Worm (Caenorhabditis elegans) whole organism, late embryonic: ENCODE measurements around the gene rsp-4.

ENCODE experiments used
- C08G9.2 ChIP-seq: sonication (generic microtip); optimal IDR thresholded peaks from 2 replicates; lab custom pipeline; 2016; ENCODE audit warnings: mild to moderate bottlenecking, missing genetic modification characterization, moderate library complexity, missing compliant biosample characterization
- ceh-14 ChIP-seq: sonication (generic microtip); optimal IDR thresholded peaks from 2 replicates; lab custom pipeline; 2016; ENCODE audit warnings: missing genotype, missing genetic modification characterization, missing compliant biosample characterization
- ceh-18 ChIP-seq: sonication (generic microtip); optimal IDR thresholded peaks from 2 replicates; lab custom pipeline; 2016; ENCODE audit warnings: missing genetic modification characterization, missing compliant biosample characterization
- ceh-31 ChIP-seq: sonication (generic microtip); optimal IDR thresholded peaks from 2 replicates; lab custom pipeline; 2016; ENCODE audit warnings: missing genetic modification characterization, missing compliant biosample characterization
- ceh-45 ChIP-seq: fragments of 200-800 bp; sonication (Bioruptor generic); IDR thresholded peaks from 2 replicates; pipeline ENCODE4 v1.3.6; 2022; ENCODE audit warnings: missing genetic modification reagents, missing genetic modification characterization, missing compliant biosample characterization
- ceh-48 ChIP-seq: sonication (generic microtip); optimal IDR thresholded peaks from 2 replicates; lab custom pipeline; 2016; ENCODE audit warnings: missing genetic modification characterization, inconsistent platforms, missing compliant biosample characterization
- ceh-9 ChIP-seq: sonication (generic microtip); optimal IDR thresholded peaks from 2 replicates; lab custom pipeline; 2016; ENCODE audit warnings: mild to moderate bottlenecking, missing genetic modification characterization, inconsistent platforms, missing compliant biosample characterization
- che-1 ChIP-seq: sonication (generic microtip); optimal IDR thresholded peaks from 2 replicates; lab custom pipeline; 2016; ENCODE audit warnings: mild to moderate bottlenecking, missing genetic modification characterization, missing compliant biosample characterization
- dmd-4 ChIP-seq: sonication (generic microtip); optimal IDR thresholded peaks from 2 replicates; lab custom pipeline; 2016; ENCODE audit warnings: borderline replicate concordance, missing genetic modification characterization, missing compliant biosample characterization
- elt-2 ChIP-seq: sonication (generic microtip); optimal IDR thresholded peaks from 2 replicates; lab custom pipeline; 2016; ENCODE audit warnings: missing genetic modification reagents, missing genetic modification characterization, missing compliant biosample characterization
- elt-4 ChIP-seq: sonication (generic microtip); optimal IDR thresholded peaks from 2 replicates; lab custom pipeline; 2016; ENCODE audit warnings: missing genetic modification characterization, missing compliant biosample characterization
- ets-4 ChIP-seq: sonication (generic microtip); optimal IDR thresholded peaks from 2 replicates; lab custom pipeline; 2016; ENCODE audit warnings: missing genetic modification characterization, missing compliant biosample characterization
- eyg-1 ChIP-seq: sonication (generic microtip); optimal IDR thresholded peaks from 2 replicates; lab custom pipeline; 2016; ENCODE audit warnings: missing genotype, missing genetic modification characterization, missing compliant biosample characterization
- fax-1 ChIP-seq: sonication (generic microtip); optimal IDR thresholded peaks from 2 replicates; lab custom pipeline; 2016; ENCODE audit warnings: missing genotype, missing genetic modification characterization, missing compliant biosample characterization
- fkh-10 ChIP-seq: fragments of 150-350 bp; optimal IDR thresholded peaks from 2 replicates; lab custom pipeline; 2014; ENCODE audit warnings: missing biosample characterization, missing genetic modification reagents, missing genetic modification characterization
- gmeb-2 ChIP-seq: sonication (generic microtip); optimal IDR thresholded peaks from 2 replicates; lab custom pipeline; 2016; ENCODE audit warnings: missing genetic modification characterization, inconsistent platforms, missing compliant biosample characterization
- hlh-30 ChIP-seq: sonication (generic microtip); optimal IDR thresholded peaks from 2 replicates; lab custom pipeline; 2017; ENCODE audit warnings: antibody characterized with exemption, missing genetic modification characterization, missing compliant biosample characterization; ENCODE audit not compliant: insufficient read depth
- lin-11 ChIP-seq: fragments of 200-800 bp; sonication (Bioruptor generic); optimal IDR thresholded peaks from 2 replicates; lab custom pipeline; 2018; ENCODE audit warnings: mild to moderate bottlenecking, missing genetic modification characterization, missing compliant biosample characterization
- nhr-11 ChIP-seq: fragments of 150-350 bp; optimal IDR thresholded peaks from 2 replicates; lab custom pipeline; 2014; ENCODE audit warnings: missing biosample characterization, missing genetic modification characterization
- npax-4 ChIP-seq: sonication (generic microtip); optimal IDR thresholded peaks from 2 replicates; lab custom pipeline; 2016; ENCODE audit warnings: missing genetic modification characterization, missing compliant biosample characterization
- pag-3 ChIP-seq: sonication (generic microtip); optimal IDR thresholded peaks from 2 replicates; lab custom pipeline; 2016; ENCODE audit warnings: missing compliant biosample characterization, missing genetic modification characterization, borderline replicate concordance
- pqm-1 ChIP-seq: sonication (generic microtip); optimal IDR thresholded peaks from 2 replicates; lab custom pipeline; 2016; ENCODE audit warnings: missing genetic modification characterization, missing compliant biosample characterization
- rnt-1 ChIP-seq: sonication (generic microtip); optimal IDR thresholded peaks from 2 replicates; lab custom pipeline; 2016; ENCODE audit warnings: missing genetic modification characterization, missing compliant biosample characterization
- sox-2 ChIP-seq: fragments of 200-800 bp; sonication (Bioruptor generic); IDR thresholded peaks from 2 replicates; pipeline ENCODE4 v1.3.6; 2022; ENCODE audit warnings: missing genetic modification reagents, missing genetic modification characterization, missing compliant biosample characterization
- sox-4 ChIP-seq: sonication (generic microtip); optimal IDR thresholded peaks from 2 replicates; lab custom pipeline; 2017; ENCODE audit warnings: mild to moderate bottlenecking, missing genetic modification characterization, inconsistent platforms, missing compliant biosample characterization
- syd-9 ChIP-seq: sonication (generic microtip); optimal IDR thresholded peaks from 2 replicates; lab custom pipeline; 2016; ENCODE audit warnings: mild to moderate bottlenecking, missing genetic modification characterization, moderate library complexity, missing compliant biosample characterization
- tbx-7 ChIP-seq: sonication (generic microtip); optimal IDR thresholded peaks from 2 replicates; lab custom pipeline; 2016; ENCODE audit warnings: missing genotype, missing genetic modification characterization, missing compliant biosample characterization
- ttx-3 ChIP-seq: sonication (generic microtip); optimal IDR thresholded peaks from 2 replicates; lab custom pipeline; 2016; ENCODE audit warnings: missing genetic modification reagents, missing genetic modification characterization, missing compliant biosample characterization
- unc-3 ChIP-seq, 2 experiments: fragments of 200-800 bp in 1 of 2; sonication (Bioruptor generic) in 1 of 2; sonication (generic microtip) in 1 of 2; conservative IDR thresholded peaks in 1 of 2; optimal IDR thresholded peaks in 1 of 2; 2 replicates each; pipeline versions ENCODE4 v1.3.6 to Lab custom; 2016 to 2022; ENCODE audit warnings: missing compliant biosample characterization in 2 of 2, missing genetic modification characterization in 2 of 2, missing genetic modification reagents in 1 of 2
- unc-42 ChIP-seq: sonication (generic microtip); optimal IDR thresholded peaks from 2 replicates; lab custom pipeline; 2016; ENCODE audit warnings: missing genotype, missing genetic modification characterization, missing compliant biosample characterization
- unc-86 ChIP-seq: sonication (generic microtip); optimal IDR thresholded peaks from 2 replicates; lab custom pipeline; 2016; ENCODE audit warnings: missing genetic modification characterization, missing compliant biosample characterization
- ztf-16 ChIP-seq: sonication (generic microtip); optimal IDR thresholded peaks from 2 replicates; lab custom pipeline; 2017; ENCODE audit warnings: missing genetic modification characterization, missing compliant biosample characterization

The rsp-4 gene

DNA sequence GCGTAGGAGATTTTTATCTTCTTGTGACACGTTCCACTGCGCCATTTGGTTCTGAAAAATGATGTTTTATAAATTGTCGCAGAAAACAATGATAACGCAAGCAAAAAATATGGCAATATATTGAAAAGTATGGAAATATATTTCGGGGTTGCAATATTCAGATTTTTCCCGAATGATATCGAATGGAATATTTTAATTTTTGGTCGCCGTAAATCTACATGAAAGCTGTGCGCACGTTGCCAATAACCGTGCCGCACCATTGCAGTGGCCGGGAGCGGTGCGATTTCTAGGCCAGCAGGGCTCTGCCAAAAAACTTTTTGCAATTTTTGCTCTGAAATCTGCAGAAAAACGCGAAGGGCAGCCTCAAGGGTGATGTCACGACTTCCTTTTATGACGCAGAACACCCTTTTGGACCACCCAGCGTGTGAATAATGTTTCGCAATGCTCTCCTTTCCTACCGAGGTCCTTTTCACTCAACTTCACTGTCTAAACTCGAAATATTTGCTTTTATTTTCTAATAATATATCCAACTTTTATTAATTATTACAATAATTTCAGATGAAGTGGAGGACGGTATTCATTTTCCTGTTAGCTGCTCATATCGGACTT is 30.4 kb downstream of the rsp-4 start, which contains the start of the genes F09E5.11 and bmy-1 (continued):
- no peak for TF ChIP-seq hlh-30 (tag; lab: Kevin White, UChicago)
- peak; percentile 7 for TF ChIP-seq ttx-3 (tag; lab: Kevin White, UChicago)
- no peak for TF ChIP-seq nhr-11
- no peak for TF ChIP-seq eyg-1 (tag; lab: Kevin White, UChicago)
- TF ChIP-seq che-1 (tag; lab: Kevin White, UChicago), result no peak
- peak; percentile 34 for TF ChIP-seq gmeb-2 (tag; lab: Kevin White, UChicago)
- peak; percentile 98 for TF ChIP-seq elt-2
- no peak for TF ChIP-seq npax-4 (tag; lab: Kevin White, UChicago)

DNA sequence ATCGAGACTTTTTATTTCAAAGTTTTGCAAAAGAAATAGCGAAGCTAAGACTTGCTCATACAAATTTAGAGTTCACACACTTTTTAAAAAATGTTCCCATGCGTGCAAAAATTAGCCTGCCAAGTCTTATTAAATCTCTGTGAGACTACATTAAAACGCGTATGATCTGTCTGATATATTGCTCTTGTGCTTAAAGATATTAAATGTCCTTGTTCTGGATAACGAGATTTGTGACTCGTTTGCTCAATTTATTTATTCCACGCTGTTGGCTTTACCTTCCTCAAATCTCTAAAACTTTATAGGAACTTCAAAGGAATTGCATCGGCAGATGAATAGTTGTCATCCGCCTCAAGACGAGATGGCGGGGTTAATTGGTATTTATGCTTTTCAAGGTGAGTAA is 33.3 kb downstream of the rsp-4 start, which contains the start of gene srg-69:
Gene srg-69, plus strand, starts transcription at position 301 of the 400 bp plus-strand sequence.
- TF ChIP-seq unc-3 (GFP tag; conservative IDR thresholded peaks at IDR 0.05; lab: Robert Waterston, UW), result no peak
- no peak for TF ChIP-seq unc-3 (tag; optimal IDR thresholded peaks at IDR 0.05; lab: Kevin White, UChicago)
- TF ChIP-seq pag-3 (tag; lab: Kevin White, UChicago), result no peak
- TF ChIP-seq fkh-10, result no peak
- no peak for TF ChIP-seq pqm-1 (tag; lab: Kevin White, UChicago)
- no peak for TF ChIP-seq unc-42 (tag; lab: Kevin White, UChicago)
- no peak for TF ChIP-seq sox-4 (tag; lab: Kevin White, UChicago)
- no peak for TF ChIP-seq C08G9.2 (tag; lab: Kevin White, UChicago)
- no peak for TF ChIP-seq ceh-9 (tag; lab: Kevin White, UChicago)
- no peak for TF ChIP-seq elt-2

DNA sequence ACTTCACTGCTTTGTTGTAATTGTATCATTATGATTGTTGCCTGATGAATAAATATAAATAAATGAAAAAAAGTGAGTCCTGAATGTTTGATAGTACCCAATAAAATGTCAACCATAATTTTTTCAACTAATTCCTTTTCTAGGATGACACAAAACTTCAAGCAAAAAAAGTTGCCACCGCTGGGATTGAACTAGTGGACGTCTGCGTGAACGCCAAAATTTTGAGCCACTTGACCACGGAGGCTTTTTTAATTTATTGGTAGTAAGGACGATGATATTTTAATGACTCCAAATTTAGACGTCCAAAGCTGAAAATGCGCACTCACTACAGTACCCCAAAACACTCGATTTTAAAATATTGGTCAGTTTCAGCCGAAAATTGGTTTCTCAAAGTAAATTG is 35.0 kb downstream of the rsp-4 start:
- TF ChIP-seq rnt-1 (no peak), unc-86 (tag; lab: Kevin White, UChicago) (no peak), ztf-16 (tag; lab: Kevin White, UChicago) (no peak), dmd-4 (no peak), elt-2 (peak; percentile 9), tbx-7 (tag; lab: Kevin White, UChicago) (no peak), syd-9 (no peak)

DNA sequence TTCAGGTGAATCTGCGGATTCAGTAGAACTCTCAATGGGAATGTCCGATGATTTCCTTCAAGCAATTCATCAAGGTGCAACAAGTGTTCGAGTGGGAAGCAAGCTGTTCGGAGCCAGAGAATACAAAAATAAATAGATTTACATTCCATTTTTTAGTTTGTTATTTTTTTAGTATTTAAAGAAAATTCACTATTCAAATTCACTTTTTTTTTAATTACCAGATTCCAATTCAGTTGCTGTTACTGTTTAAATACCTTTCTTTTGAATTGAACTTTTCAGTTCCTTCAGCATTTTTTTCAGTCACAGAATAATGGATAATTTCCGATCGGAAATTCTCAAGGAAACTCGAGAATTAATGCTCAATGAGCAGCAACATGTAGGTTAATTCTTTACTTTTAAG is 36.8 kb downstream of the rsp-4 start, which contains the start of gene F09E5.7:
Gene F09E5.7, plus strand, starts transcription at position 301 of the 400 bp plus-strand sequence.
- TF ChIP-seq ceh-14 (tag; lab: Kevin White, UChicago), result no peak
- no peak for TF ChIP-seq elt-4 (tag; lab: Kevin White, UChicago)
- TF ChIP-seq lin-11 (tag; lab: Kevin White, UChicago), result no peak
- TF ChIP-seq eyg-1 (tag; lab: Kevin White, UChicago), result no peak
- TF ChIP-seq fax-1 (tag; lab: Kevin White, UChicago), result no peak
- TF ChIP-seq ets-4, result no peak
- no peak for TF ChIP-seq sox-2 (GFP tag; lab: Robert Waterston, UW)
- no peak for TF ChIP-seq pag-3 (tag; lab: Kevin White, UChicago)
- TF ChIP-seq ceh-18 (tag; lab: Kevin White, UChicago), result no peak
- TF ChIP-seq ceh-31 (tag; lab: Kevin White, UChicago), result no peak
- TF ChIP-seq ceh-48, result no peak
- no peak for TF ChIP-seq fkh-10
- no peak for TF ChIP-seq hlh-30 (tag; lab: Kevin White, UChicago)
- TF ChIP-seq C08G9.2 (tag; lab: Kevin White, UChicago), result no peak
- TF ChIP-seq, all 69 proteins: peak for 0

DNA sequence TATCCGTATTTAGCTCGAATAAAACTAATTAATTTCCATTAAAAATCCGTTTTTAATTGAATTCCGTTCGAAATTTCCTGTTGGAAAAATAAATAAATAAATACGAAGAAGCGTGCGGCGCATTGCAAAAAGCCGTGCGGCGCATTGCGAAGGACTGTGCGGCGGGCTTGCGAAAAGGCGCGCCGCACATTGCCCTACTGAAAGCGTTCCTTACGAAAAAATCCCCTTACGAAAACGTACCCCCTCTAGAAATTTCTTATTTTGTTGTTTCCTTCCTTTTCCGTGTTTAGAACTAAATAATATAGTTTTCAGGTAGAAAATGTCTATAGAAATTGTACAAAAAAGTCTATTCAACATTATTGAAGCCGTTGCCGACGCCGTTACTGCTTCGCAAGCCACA is 38.3 kb downstream of the rsp-4 start, which contains the start of gene F09E5.8:
Gene F09E5.8, plus strand, starts transcription at position 313 of the 400 bp plus-strand sequence.
- TF ChIP-seq ceh-45 (GFP tag; lab: Robert Waterston, UW), result peak; percentile 41; the same call in 1 of the 2 replicates
